Worm (Caenorhabditis elegans): Measurements from ENCODE around the gene pnn-1.

The pnn-1 gene

ce11 chrV:13000068-13000467 is 29.2 kb downstream of the pnn-1 start (continued):
- TF ChIP-seq ceh-91 (GFP tag; IDR thresholded peaks at IDR 0.05), result peak; percentile 86

- no peak for TF ChIP-seq madf-6 (GFP tag; IDR thresholded peaks at IDR 0.05)
- peak; percentile 65; the same call in 1 of the 2 replicates for TF ChIP-seq cebp-1 (GFP tag; IDR thresholded peaks at IDR 0.05)
- no peak for TF ChIP-seq cebp-1 (tag; optimal IDR thresholded peaks at IDR 0.05)
- no peak for TF ChIP-seq mxl-1 (tag; optimal IDR thresholded peaks at IDR 0.05)
- TF ChIP-seq unc-62 (GFP tag; optimal IDR thresholded peaks at IDR 0.05), result peak; percentile 40
- no peak for TF ChIP-seq gei-17 (GFP tag; optimal IDR thresholded peaks at IDR 0.05)
- TF ChIP-seq nhr-80 (tag; optimal IDR thresholded peaks at IDR 0.05), result peak; percentile 71
Observed at ce11 chrV:13002070-13002469, 31.2 kb downstream of the pnn-1 start, which contains the start of gene inft-2. inft-2 (plus strand) TSS chrV:13002317.

- TF ChIP-seq T26A5.8 (tag; optimal IDR thresholded peaks at IDR 0.05) (no peak), Y95B8A.8 (GFP tag; IDR thresholded peaks at IDR 0.05) (no peak), rec-8 (tag; optimal IDR thresholded peaks at IDR 0.05) (peak; percentile 74 to 86), snpc-3.4 (tag; optimal IDR thresholded peaks at IDR 0.05) (peak; percentile 92), ama-1 (optimal IDR thresholded peaks at IDR 0.05) (no peak), ama-1 (GFP tag; optimal IDR thresholded peaks at IDR 0.05) (peak; percentile 63 to 76), dpff-1 (tag; optimal IDR thresholded peaks at IDR 0.05) (no peak), let-607 (tag; optimal IDR thresholded peaks at IDR 0.05) (peak; percentile 10 to 55), ztf-3 (GFP tag; optimal IDR thresholded peaks at IDR 0.05) (peak; percentile 45), mcd-1 (GFP tag; IDR thresholded peaks at IDR 0.05) (peak; percentile 59), nfya-2 (GFP tag; IDR thresholded peaks at IDR 0.05) (no peak), mes-4 (tag; optimal IDR thresholded peaks at IDR 0.05) (peak; percentile 67), rcor-1 (GFP tag; IDR thresholded peaks at IDR 0.05) (peak; percentile 71), ztf-22 (GFP tag; optimal IDR thresholded peaks at IDR 0.05) (no peak), ceh-58 (GFP tag; IDR thresholded peaks at IDR 0.05) (no peak), C06A6.2 (GFP tag; conservative IDR thresholded peaks at IDR 0.05) (no peak), F37B4.10 (GFP tag; IDR thresholded peaks at IDR 0.05) (no peak), B0035.1 (tag; optimal IDR thresholded peaks at IDR 0.05) (peak; percentile 17), Y53G8AR.9 (GFP tag; conservative IDR thresholded peaks at IDR 0.05) (peak; percentile 29; the same call in 1 of the 2 replicates), ekl-4 (GFP tag; IDR thresholded peaks at IDR 0.05) (peak; percentile 58; the same call in 1 of the 2 replicates), hrde-1 (tag; optimal IDR thresholded peaks at IDR 0.05; ENCODE audit: borderline replicate concordance) (peak; percentile 63), F22D6.2 (tag; optimal IDR thresholded peaks at IDR 0.05) (no peak), ztf-6 (GFP tag; IDR thresholded peaks at IDR 0.05) (0 out of 2 replicates have a peak, but pooled peaks have one; percentile 28), cebp-1 (GFP tag; IDR thresholded peaks at IDR 0.05) (no peak), cebp-1 (tag; optimal IDR thresholded peaks at IDR 0.05) (peak; percentile 67), nhr-27 (tag; optimal IDR thresholded peaks at IDR 0.05) (no peak), fkh-3 (tag; optimal IDR thresholded peaks at IDR 0.05) (peak; percentile 71), mxl-1 (tag; optimal IDR thresholded peaks at IDR 0.05) (peak; percentile 62), C17E4.6 (GFP tag; IDR thresholded peaks at IDR 0.05) (peak; percentile 32; the same call in 1 of the 2 replicates), atf-7 (tag; optimal IDR thresholded peaks at IDR 0.05) (peak; percentile 69), ZK185.1 (tag; optimal IDR thresholded peaks at IDR 0.05; ENCODE audit: poor library complexity, severe bottlenecking) (peak; percentile 80), bed-1 (GFP tag; IDR thresholded peaks at IDR 0.05) (no peak), lin-35 (GFP tag; optimal IDR thresholded peaks at IDR 0.05) (peak in 1 of 3 experiments; percentile 56), lin-40 (tag; optimal IDR thresholded peaks at IDR 0.05) (peak; percentile 76), madf-8 (GFP tag; conservative IDR thresholded peaks at IDR 0.05) (no peak), snpc-4 (GFP tag; optimal IDR thresholded peaks at IDR 0.05) (peak; percentile 49), snpc-4 (tag; optimal IDR thresholded peaks at IDR 0.05) (peak in 3 of 4 experiments; percentile 52 to 73 (median 61)), lsl-1 (GFP tag; optimal IDR thresholded peaks at IDR 0.05) (peak; percentile 38), unc-62 (GFP tag; optimal IDR thresholded peaks at IDR 0.05) (no peak), madf-10 (tag; optimal IDR thresholded peaks at IDR 0.05) (peak; percentile 58)
Observed at ce11 chrV:13003378-13003777, 32.5 kb downstream of the pnn-1 start.
